Worm (Caenorhabditis elegans): Measurements from ENCODE around the gene atg-16.1.

The atg-16.1 gene

ce11 chrX:4462390-4462789 is at the start of gene atg-16.1:
Gene atg-16.1, minus strand, starts transcription at chrX:4462465.
- peak; percentile 95 for TF ChIP-seq lin-38 (GFP tag; IDR thresholded peaks at IDR 0.05)
- TF ChIP-seq T20F7.1 (GFP tag; optimal IDR thresholded peaks at IDR 0.05) = peak; percentile 73
- peak; percentile 45 for TF ChIP-seq dpl-1 (GFP tag; optimal IDR thresholded peaks at IDR 0.05)
- no peak for TF ChIP-seq pha-4 (GFP tag; IDR thresholded peaks at IDR 0.05)
- peak; percentile 54 for TF ChIP-seq pha-4 (tag; optimal IDR thresholded peaks at IDR 0.05)
- no peak for TF ChIP-seq nhr-41 (GFP tag; IDR thresholded peaks at IDR 0.05)
- no peak for TF ChIP-seq aly-2 (tag; optimal IDR thresholded peaks at IDR 0.05)
- peak in 1 of 2 experiments; percentile 80 for TF ChIP-seq lsy-2 (tag; optimal IDR thresholded peaks at IDR 0.05)
- TF ChIP-seq hmg-1.1 (GFP tag; IDR thresholded peaks at IDR 0.05) = peak; percentile 33; the same call in 1 of the 2 replicates
- peak; percentile 29 for TF ChIP-seq mxl-3 (GFP tag; optimal IDR thresholded peaks at IDR 0.05)
- TF ChIP-seq ztf-7 (tag; optimal IDR thresholded peaks at IDR 0.05) = peak; percentile 3
- no peak for TF ChIP-seq ceh-32 (tag; optimal IDR thresholded peaks at IDR 0.05; ENCODE audit: poor library complexity)
- peak; percentile 52 for TF ChIP-seq rbr-2 (tag; optimal IDR thresholded peaks at IDR 0.05)
- TF ChIP-seq daf-16 (GFP tag; optimal IDR thresholded peaks at IDR 0.05) = no peak
- peak; percentile 47 for TF ChIP-seq daf-16 (tag; optimal IDR thresholded peaks at IDR 0.05)
- TF ChIP-seq ama-1 (optimal IDR thresholded peaks at IDR 0.05) = no peak
- TF ChIP-seq hlh-30 (tag; optimal IDR thresholded peaks at IDR 0.05; ENCODE audit: insufficient read depth) = peak; percentile 93
- TF ChIP-seq hlh-11 (tag; optimal IDR thresholded peaks at IDR 0.05) = peak; percentile 29
- peak; percentile 13 for TF ChIP-seq nhr-77 (tag; optimal IDR thresholded peaks at IDR 0.05)
- TF ChIP-seq dve-1 (tag; optimal IDR thresholded peaks at IDR 0.05; ENCODE audit: insufficient read depth) = peak; percentile 70
- no peak for TF ChIP-seq Y48G9A.11 (GFP tag; IDR thresholded peaks at IDR 0.05)
- TF ChIP-seq nhr-28 (tag; optimal IDR thresholded peaks at IDR 0.05) = peak; percentile 87
- peak; percentile 75 for TF ChIP-seq mes-2 (tag; optimal IDR thresholded peaks at IDR 0.05; ENCODE audit: poor library complexity, severe bottlenecking)
- peak; percentile 7 for TF ChIP-seq pqm-1 (tag; optimal IDR thresholded peaks at IDR 0.05)
- peak; percentile 67 for TF ChIP-seq mep-1 (tag; optimal IDR thresholded peaks at IDR 0.05)
- TF ChIP-seq R02D3.7 (tag; optimal IDR thresholded peaks at IDR 0.05) = no peak
- peak; percentile 49 for TF ChIP-seq aha-1 (tag)
- peak in 1 of 2 experiments; percentile 59 for TF ChIP-seq mdl-1 (tag; optimal IDR thresholded peaks at IDR 0.05)

- TF ChIP-seq lsy-2 (tag; optimal IDR thresholded peaks at IDR 0.05) (peak in 1 of 2 experiments; percentile 13), lir-3 (tag; optimal IDR thresholded peaks at IDR 0.05) (no peak)
Observed at ce11 chrX:4508209-4508608, 45.9 kb upstream of the atg-16.1 start, which contains the start of gene rhi-1. Gene rhi-1, plus strand, starts transcription at chrX:4508509.

ce11 chrX:4507122-4507681 is 44.9 kb upstream of the atg-16.1 start:
- TF ChIP-seq nhr-48 (tag; optimal IDR thresholded peaks at IDR 0.05) (peak; percentile 7), rbr-2 (tag; optimal IDR thresholded peaks at IDR 0.05) (no peak), daf-16 (GFP tag; optimal IDR thresholded peaks at IDR 0.05) (no peak), daf-16 (tag; optimal IDR thresholded peaks at IDR 0.05) (peak; percentile 76), ZK337.2 (GFP tag; IDR thresholded peaks at IDR 0.05) (no peak), T20F7.1 (GFP tag; optimal IDR thresholded peaks at IDR 0.05) (peak; percentile 13), dmd-6 (GFP tag; IDR thresholded peaks at IDR 0.05) (peak; percentile 37), nhr-77 (tag; optimal IDR thresholded peaks at IDR 0.05) (peak; percentile 29), lin-29 (GFP tag; IDR thresholded peaks at IDR 0.05) (no peak), gei-8 (GFP tag; optimal IDR thresholded peaks at IDR 0.05) (no peak), nhr-111 (GFP tag; optimal IDR thresholded peaks at IDR 0.05) (no peak), unc-39 (tag; optimal IDR thresholded peaks at IDR 0.05) (no peak), hlh-11 (tag; optimal IDR thresholded peaks at IDR 0.05) (peak; percentile 49), ceh-44 (GFP tag; IDR thresholded peaks at IDR 0.05) (no peak), pqm-1 (tag; optimal IDR thresholded peaks at IDR 0.05) (peak; percentile 29), F26F4.8 (GFP tag; conservative IDR thresholded peaks at IDR 0.05) (no peak), snpc-1.2 (GFP tag; IDR thresholded peaks at IDR 0.05) (no peak), lin-15B (tag; optimal IDR thresholded peaks at IDR 0.05) (no peak), nhr-25 (tag; optimal IDR thresholded peaks at IDR 0.05; ENCODE audit: borderline replicate concordance, insufficient read depth) (no peak), mdl-1 (tag; optimal IDR thresholded peaks at IDR 0.05) (no peak), hlh-30 (tag; optimal IDR thresholded peaks at IDR 0.05; ENCODE audit: insufficient read depth) (peak; percentile 22), daf-19 (GFP tag; conservative IDR thresholded peaks at IDR 0.05) (no peak), dmd-9 (GFP tag; IDR thresholded peaks at IDR 0.05) (no peak), zfp-3 (GFP tag; conservative IDR thresholded peaks at IDR 0.05) (no peak), mxl-3 (GFP tag; optimal IDR thresholded peaks at IDR 0.05) (peak; percentile 20), nhr-28 (tag; optimal IDR thresholded peaks at IDR 0.05) (peak; percentile 77), aha-1 (tag) (peak; percentile 54), spr-3 (GFP tag; optimal IDR thresholded peaks at IDR 0.05) (no peak), ces-1 (GFP tag; optimal IDR thresholded peaks at IDR 0.05) (no peak)
